Worm (Caenorhabditis elegans): ENCODE data around the gene W03F9.2.

W03F9.2 gene

ce11 chrV:104474-104873, 23.4 kb downstream of the W03F9.2 start, which contains the start of gene picd-1:
Gene picd-1, plus strand, starts transcription at chrV:104825.
- TF ChIP-seq ceh-43 (GFP tag; optimal IDR thresholded peaks at IDR 0.05) (no peak), nhr-12 (tag; optimal IDR thresholded peaks at IDR 0.05) (no peak), snpc-4 (tag; optimal IDR thresholded peaks at IDR 0.05) (no peak), unc-120 (tag; optimal IDR thresholded peaks at IDR 0.05; ENCODE audit: poor library complexity, severe bottlenecking) (no peak), lsy-2 (tag; optimal IDR thresholded peaks at IDR 0.05) (peak; percentile 63), M03D4.4 (tag; optimal IDR thresholded peaks at IDR 0.05) (peak; percentile 4), nhr-76 (tag; optimal IDR thresholded peaks at IDR 0.05) (no peak), zip-8 (tag; optimal IDR thresholded peaks at IDR 0.05) (no peak), nhr-237 (tag; optimal IDR thresholded peaks at IDR 0.05) (peak; percentile 75), lin-13 (tag; optimal IDR thresholded peaks at IDR 0.05) (peak; percentile 88), nhr-2 (tag; optimal IDR thresholded peaks at IDR 0.05) (no peak), hlh-1 (tag; optimal IDR thresholded peaks at IDR 0.05) (peak; percentile 25), ztf-11 (tag; optimal IDR thresholded peaks at IDR 0.05) (no peak), pha-4 (tag; optimal IDR thresholded peaks at IDR 0.05) (peak; percentile 38), elt-1 (tag; optimal IDR thresholded peaks at IDR 0.05; ENCODE audit: borderline replicate concordance, insufficient read depth) (no peak), mab-5 (tag; optimal IDR thresholded peaks at IDR 0.05) (no peak), lin-32 (GFP tag; optimal IDR thresholded peaks at IDR 0.05) (no peak), ces-1 (GFP tag; optimal IDR thresholded peaks at IDR 0.05) (peak; percentile 39), blmp-1 (tag; optimal IDR thresholded peaks at IDR 0.05) (no peak), ham-2 (GFP tag; optimal IDR thresholded peaks at IDR 0.05) (no peak), ceh-39 (tag; optimal IDR thresholded peaks at IDR 0.05) (peak; percentile 52), tbx-8 (GFP tag; optimal IDR thresholded peaks at IDR 0.05) (no peak), ceh-83 (GFP tag; optimal IDR thresholded peaks at IDR 0.05) (no peak), elt-3 (tag; optimal IDR thresholded peaks at IDR 0.05) (no peak), cnd-1 (tag; optimal IDR thresholded peaks at IDR 0.05) (no peak), nhr-28 (tag; optimal IDR thresholded peaks at IDR 0.05) (no peak), sptf-1 (tag; optimal IDR thresholded peaks at IDR 0.05) (peak; percentile 58), bed-3 (GFP tag; optimal IDR thresholded peaks at IDR 0.05) (no peak), unc-62 (GFP tag; optimal IDR thresholded peaks at IDR 0.05) (no peak), sem-2 (GFP tag; optimal IDR thresholded peaks at IDR 0.05) (no peak), flh-1 (GFP tag; optimal IDR thresholded peaks at IDR 0.05) (no peak), mls-2 (tag; optimal IDR thresholded peaks at IDR 0.05) (no peak), mep-1 (tag; optimal IDR thresholded peaks at IDR 0.05) (peak; percentile 85), unc-39 (tag; optimal IDR thresholded peaks at IDR 0.05) (no peak), drap-1 (GFP tag; optimal IDR thresholded peaks at IDR 0.05) (no peak)

ce11 chrV:103977-104376, 23.9 kb downstream of the W03F9.2 start, which contains the start of gene rps-27:
Gene rps-27, minus strand, starts transcription at chrV:104077.
- TF ChIP-seq unc-62 (GFP tag; optimal IDR thresholded peaks at IDR 0.05) (no peak), bed-3 (GFP tag; optimal IDR thresholded peaks at IDR 0.05) (no peak), ceh-39 (tag; optimal IDR thresholded peaks at IDR 0.05) (no peak), unc-120 (tag; optimal IDR thresholded peaks at IDR 0.05; ENCODE audit: poor library complexity, severe bottlenecking) (no peak)

ce11 chrV:103043-103702, 24.7 kb downstream of the W03F9.2 start:
- no peak for TF ChIP-seq unc-120 (tag; optimal IDR thresholded peaks at IDR 0.05; ENCODE audit: poor library complexity, severe bottlenecking)
- TF ChIP-seq bed-3 (GFP tag; optimal IDR thresholded peaks at IDR 0.05), result no peak
- no peak for TF ChIP-seq nhr-28 (tag; optimal IDR thresholded peaks at IDR 0.05)
- TF ChIP-seq ceh-43 (GFP tag; optimal IDR thresholded peaks at IDR 0.05), result no peak
- no peak for TF ChIP-seq snpc-4 (tag; optimal IDR thresholded peaks at IDR 0.05)
- no peak for TF ChIP-seq mab-5 (tag; optimal IDR thresholded peaks at IDR 0.05)
- no peak for TF ChIP-seq flh-1 (GFP tag; optimal IDR thresholded peaks at IDR 0.05)
- no peak for TF ChIP-seq unc-62 (GFP tag; optimal IDR thresholded peaks at IDR 0.05)
- TF ChIP-seq mls-2 (tag; optimal IDR thresholded peaks at IDR 0.05), result no peak
- no peak for TF ChIP-seq mep-1 (tag; optimal IDR thresholded peaks at IDR 0.05)

ce11 chrV:102165-102564, 25.7 kb downstream of the W03F9.2 start:
- TF ChIP-seq nhr-12 (tag; optimal IDR thresholded peaks at IDR 0.05), result no peak
- TF ChIP-seq drap-1 (GFP tag; optimal IDR thresholded peaks at IDR 0.05), result no peak
- TF ChIP-seq hlh-1 (tag; optimal IDR thresholded peaks at IDR 0.05), result no peak
- TF ChIP-seq ztf-11 (tag; optimal IDR thresholded peaks at IDR 0.05), result no peak
